Worm (Caenorhabditis elegans) whole organism, L4/young adult: Measurements from ENCODE around the gene Y17G9B.8.

ENCODE experiments used
- W03F9.2 ChIP-seq: fragments of 150-350 bp; optimal IDR thresholded peaks from 2 replicates; lab custom pipeline; 2014; ENCODE audit warnings: missing biosample characterization, missing genetic modification characterization
- dao-5 ChIP-seq: sonication (generic microtip); optimal IDR thresholded peaks from 2 replicates; lab custom pipeline; 2016; ENCODE audit warnings: missing genotype, missing genetic modification characterization, moderate library complexity, missing compliant biosample characterization
- him-1 ChIP-seq: sonication (generic microtip); optimal IDR thresholded peaks from 2 replicates; lab custom pipeline; 2016; ENCODE audit warnings: missing genotype, missing genetic modification reagents, missing genetic modification characterization, missing compliant biosample characterization

Y17G9B.8 gene

ce11 chrIV:4763844-4764243 is 5.2 kb upstream of the Y17G9B.8 start, which contains the start of gene Y17G9B.2:
TSS of gene Y17G9B.2 (plus strand) at chrIV:4764144.
- TF ChIP-seq W03F9.2 (tag; lab: Kevin White, UChicago): no peak

- TF ChIP-seq him-1 (no peak), W03F9.2 (tag; lab: Kevin White, UChicago) (no peak), dao-5 (tag; lab: Kevin White, UChicago) (no peak)
Measured at ce11 chrIV:4760378-4761084, 1.9 kb upstream of the Y17G9B.8 start, which contains the start of the genes memi-1 and cyp-31A3. TSS of gene memi-1 (minus strand) at chrIV:4760428. TSS of gene cyp-31A3 (plus strand) at chrIV:4761049.

- TF ChIP-seq dao-5 (tag; lab: Kevin White, UChicago) (no peak), him-1 (no peak), W03F9.2 (tag; lab: Kevin White, UChicago) (no peak)
Measured at ce11 chrIV:4755929-4756655, 2.5 kb downstream of the Y17G9B.8 start, which contains the start of the genes fbxb-77 and Y17G9B.11. TSS of gene fbxb-77 (minus strand) at chrIV:4756157. TSS of gene Y17G9B.11 (plus strand) at chrIV:4756605.

ce11 chrIV:4751814-4752213 is 6.8 kb downstream of the Y17G9B.8 start, which contains the start of gene Y17G9B.4:
TSS of gene Y17G9B.4 (plus strand) at chrIV:4752119.
- TF ChIP-seq dao-5 (tag; lab: Kevin White, UChicago) (no peak), W03F9.2 (tag; lab: Kevin White, UChicago) (no peak), him-1 (no peak)

ce11 chrIV:4749728-4750278 is 8.8 kb downstream of the Y17G9B.8 start, which contains the start of the genes rpl-20 and Y17G9B.5:
TSS of gene rpl-20 (minus strand) at chrIV:4749778.
TSS of gene Y17G9B.5 (plus strand) at chrIV:4750240.
- peak; percentile 99 for TF ChIP-seq W03F9.2 (tag; lab: Kevin White, UChicago)
- peak; percentile 99 for TF ChIP-seq him-1
- TF ChIP-seq dao-5 (tag; lab: Kevin White, UChicago): peak; percentile 82

- TF ChIP-seq dao-5 (tag; lab: Kevin White, UChicago): no peak
Measured at ce11 chrIV:4749155-4749554, 9.5 kb downstream of the Y17G9B.8 start.

- TF ChIP-seq him-1 (no peak), dao-5 (tag; lab: Kevin White, UChicago) (peak; percentile 17), W03F9.2 (tag; lab: Kevin White, UChicago) (no peak)
Measured at ce11 chrIV:4748408-4749105, 10.1 kb downstream of the Y17G9B.8 start, which contains the start of gene cyc-2.1. TSS of gene cyc-2.1 (minus strand) at chrIV:4749012.

- no peak for TF ChIP-seq dao-5 (tag; lab: Kevin White, UChicago)
- TF ChIP-seq him-1: no peak
- TF ChIP-seq W03F9.2 (tag; lab: Kevin White, UChicago): no peak
Measured at ce11 chrIV:4747553-4747952, 11.1 kb downstream of the Y17G9B.8 start, which contains the start of gene tctn-1. TSS of gene tctn-1 (minus strand) at chrIV:4747832.

- no peak for TF ChIP-seq dao-5 (tag; lab: Kevin White, UChicago)
- peak; percentile 10 for TF ChIP-seq him-1
- peak; percentile 96 for TF ChIP-seq W03F9.2 (tag; lab: Kevin White, UChicago)
Measured at ce11 chrIV:4745422-4745821, 13.2 kb downstream of the Y17G9B.8 start, which contains the start of gene timm-17B.1. TSS of gene timm-17B.1 (minus strand) at chrIV:4745492.

- TF ChIP-seq dao-5 (tag; lab: Kevin White, UChicago): no peak
- no peak for TF ChIP-seq W03F9.2 (tag; lab: Kevin White, UChicago)
- TF ChIP-seq him-1: no peak
Measured at ce11 chrIV:4744167-4744566, 14.5 kb downstream of the Y17G9B.8 start, which contains the start of gene hoe-1. TSS of gene hoe-1 (minus strand) at chrIV:4744267.

ce11 chrIV:4742480-4742879 is 16.2 kb downstream of the Y17G9B.8 start:
- TF ChIP-seq W03F9.2 (tag; lab: Kevin White, UChicago) (no peak), dao-5 (tag; lab: Kevin White, UChicago) (no peak), him-1 (no peak)

- TF ChIP-seq dao-5 (tag; lab: Kevin White, UChicago) (no peak), him-1 (no peak), W03F9.2 (tag; lab: Kevin White, UChicago) (no peak)
Measured at ce11 chrIV:4737258-4737657, 21.4 kb downstream of the Y17G9B.8 start, which contains the start of gene fbxb-78. TSS of gene fbxb-78 (plus strand) at chrIV:4737558.

- TF ChIP-seq him-1 (peak; percentile 73), W03F9.2 (tag; lab: Kevin White, UChicago) (peak; percentile 37)
Measured at ce11 chrIV:4727935-4728334, 30.7 kb downstream of the Y17G9B.8 start.
